Worm (Caenorhabditis elegans) whole organism, L4/young adult: Measurements from ENCODE around the gene C14A6.5.

Experiments
- W03F9.2 ChIP-seq: fragments of 150-350 bp; optimal IDR thresholded peaks from 2 replicates; lab custom pipeline; 2014; ENCODE audit warnings: missing biosample characterization, missing genetic modification characterization
- dao-5 ChIP-seq: sonication (generic microtip); optimal IDR thresholded peaks from 2 replicates; lab custom pipeline; 2016; ENCODE audit warnings: missing genotype, missing genetic modification characterization, moderate library complexity, missing compliant biosample characterization
- him-1 ChIP-seq: sonication (generic microtip); optimal IDR thresholded peaks from 2 replicates; lab custom pipeline; 2016; ENCODE audit warnings: missing genotype, missing genetic modification reagents, missing genetic modification characterization, missing compliant biosample characterization

C14A6.5 gene

DNA sequence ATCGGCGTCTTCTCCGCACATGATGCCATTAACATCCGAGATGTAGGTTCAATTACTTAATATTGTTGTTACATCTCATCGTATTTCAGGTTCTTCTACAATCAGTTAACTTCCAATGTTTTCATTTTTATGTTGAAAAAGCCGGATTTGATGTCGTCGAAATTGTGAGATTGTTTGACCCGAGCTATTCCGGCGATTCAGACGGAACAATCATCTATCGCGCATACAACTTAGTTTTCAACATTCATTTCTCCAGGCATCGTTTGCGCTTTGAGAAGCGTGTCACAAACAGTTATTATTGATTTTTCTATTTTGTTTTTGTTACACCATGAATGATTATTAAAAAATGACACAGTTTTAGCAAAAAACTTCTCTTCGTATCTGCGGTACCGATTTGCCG lies 36.1 kb downstream of the C14A6.5 start:
- TF ChIP-seq dao-5 (tag; lab: Kevin White, UChicago): no peak
- TF ChIP-seq him-1 (tag; lab: Kevin White, UChicago): no peak
- TF ChIP-seq W03F9.2 (tag; lab: Kevin White, UChicago): no peak

DNA sequence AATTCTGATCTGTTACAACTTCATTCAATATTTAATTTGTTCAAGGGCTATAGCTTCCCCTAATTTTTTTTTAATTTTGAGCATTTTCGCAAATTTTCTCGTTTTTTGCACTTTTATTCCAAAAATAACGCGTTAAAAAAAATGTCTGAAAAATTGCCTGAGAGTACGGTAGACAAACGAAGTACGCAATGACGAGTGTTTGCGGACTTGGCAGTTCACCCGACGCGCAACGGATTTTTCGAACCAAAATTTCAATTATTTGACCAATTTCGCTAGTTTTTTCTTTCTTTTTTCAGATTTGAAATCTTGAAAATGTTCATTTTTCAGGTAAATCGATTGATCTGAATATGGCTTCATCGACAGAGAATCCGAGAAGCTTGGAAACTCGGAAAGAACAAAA lies 37.5 kb downstream of the C14A6.5 start, which contains the start of gene fbxa-211:
Gene fbxa-211 (plus strand): TSS at position 328 of the 400 bp plus-strand sequence.
- TF ChIP-seq him-1 (tag; lab: Kevin White, UChicago) (no peak), W03F9.2 (tag; lab: Kevin White, UChicago) (no peak), dao-5 (tag; lab: Kevin White, UChicago) (no peak)

DNA sequence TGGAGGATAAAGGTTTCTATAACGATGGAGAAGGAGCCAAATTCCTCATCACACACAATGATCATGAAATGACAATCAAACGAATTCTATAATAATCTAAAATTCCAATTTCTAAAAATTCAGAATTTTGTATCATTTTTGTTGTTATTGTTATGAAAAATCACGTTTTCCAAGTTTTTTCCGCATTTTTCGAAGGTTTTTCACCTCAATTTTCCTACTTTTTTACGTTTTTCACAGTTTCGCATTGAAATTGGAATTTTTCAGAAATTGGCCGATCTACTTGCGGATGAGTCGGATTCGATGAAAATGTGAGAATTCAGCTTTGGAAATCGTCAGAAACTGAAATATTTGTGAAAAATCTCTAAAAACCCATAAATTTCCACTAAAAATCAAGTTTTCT lies 39.6 kb downstream of the C14A6.5 start, which contains the start of gene fbxa-210:
Gene fbxa-210 (plus strand): TSS at position 301 of the 400 bp plus-strand sequence.
- no peak for TF ChIP-seq him-1 (tag; lab: Kevin White, UChicago)
- no peak for TF ChIP-seq dao-5 (tag; lab: Kevin White, UChicago)
- TF ChIP-seq W03F9.2 (tag; lab: Kevin White, UChicago): no peak

DNA sequence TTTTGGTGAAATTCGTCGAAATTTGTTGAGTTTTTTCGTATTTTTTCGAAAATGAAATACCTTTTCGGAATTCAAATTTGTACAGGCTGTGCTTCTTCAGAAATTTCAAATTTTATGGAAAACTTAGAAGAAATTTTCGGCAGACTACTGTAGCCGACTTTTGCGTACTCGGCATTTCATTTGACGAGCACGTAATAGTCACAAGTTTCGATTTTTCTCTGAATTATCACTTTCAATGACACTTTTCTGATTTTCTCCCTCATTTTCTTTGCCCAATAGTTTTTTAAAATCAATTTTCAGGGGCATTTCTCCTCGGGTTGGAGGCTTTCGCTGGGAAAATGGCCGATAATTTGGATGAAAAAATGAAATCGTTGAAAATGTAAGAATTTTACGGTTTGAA lies 41.0 kb downstream of the C14A6.5 start, which contains the start of gene fbxa-107:
Gene fbxa-107 (plus strand): TSS at position 301 of the 400 bp plus-strand sequence.
- TF ChIP-seq W03F9.2 (tag; lab: Kevin White, UChicago) (no peak), him-1 (tag; lab: Kevin White, UChicago) (no peak), dao-5 (tag; lab: Kevin White, UChicago) (no peak)
